Worm (Caenorhabditis elegans) whole organism, midembryonic: ENCODE results near the gene C27F2.10.
A peak's percentile ranks its signal among the peaks of the same experiment; 100 is the strongest.

Experiments
- T22C8.4 ChIP-seq: fragments of 200-800 bp; sonication (Bioruptor generic); IDR thresholded peaks from 2 replicates; pipeline ENCODE4 v1.3.6; 2022; ENCODE audit warnings: missing genetic modification characterization, missing compliant biosample characterization
- cog-1 ChIP-seq: sonication (generic microtip); optimal IDR thresholded peaks from 2 replicates; lab custom pipeline; 2016; ENCODE audit warnings: missing genetic modification characterization, missing compliant biosample characterization
- flt-1 ChIP-seq: fragments of 200-800 bp; sonication (Bioruptor generic); IDR thresholded peaks from 2 replicates; pipeline ENCODE4 v1.3.6; 2022; ENCODE audit warnings: missing genetic modification characterization, missing compliant biosample characterization
- klf-2 ChIP-seq: fragments of 200-800 bp; sonication (Bioruptor generic); conservative IDR thresholded peaks from 2 replicates; pipeline ENCODE4 v1.3.6; 2022; ENCODE audit warnings: missing genetic modification reagents, missing genetic modification characterization, missing compliant biosample characterization
- med-1 ChIP-seq: sonication (generic microtip); optimal IDR thresholded peaks from 2 replicates; lab custom pipeline; 2017; ENCODE audit warnings: missing genetic modification characterization, mild to moderate bottlenecking, missing compliant biosample characterization, antibody characterized with exemption, missing genetic modification reagents; ENCODE audit not compliant: insufficient read depth
- ref-1 ChIP-seq: fragments of 200-800 bp; sonication (Bioruptor generic); conservative IDR thresholded peaks from 2 replicates; pipeline ENCODE4 v1.3.6; 2022; ENCODE audit warnings: missing genetic modification reagents, missing genetic modification characterization, missing compliant biosample characterization
- tab-1 ChIP-seq: fragments of 200-800 bp; sonication (Bioruptor generic); IDR thresholded peaks from 2 replicates; pipeline ENCODE4 v1.3.6; 2022; ENCODE audit warnings: missing genetic modification characterization, missing compliant biosample characterization
- ztf-23 ChIP-seq: fragments of 200-800 bp; sonication (Bioruptor generic); IDR thresholded peaks from 2 replicates; pipeline ENCODE4 v1.3.6; 2022; ENCODE audit warnings: missing genetic modification reagents, missing genetic modification characterization, missing compliant biosample characterization
- ztf-29 ChIP-seq: fragments of 200-800 bp; sonication (Bioruptor generic); IDR thresholded peaks from 2 replicates; pipeline ENCODE4 v1.3.6; 2022; ENCODE audit warnings: missing genetic modification reagents, missing genetic modification characterization, missing compliant biosample characterization

Gene C27F2.10

DNA sequence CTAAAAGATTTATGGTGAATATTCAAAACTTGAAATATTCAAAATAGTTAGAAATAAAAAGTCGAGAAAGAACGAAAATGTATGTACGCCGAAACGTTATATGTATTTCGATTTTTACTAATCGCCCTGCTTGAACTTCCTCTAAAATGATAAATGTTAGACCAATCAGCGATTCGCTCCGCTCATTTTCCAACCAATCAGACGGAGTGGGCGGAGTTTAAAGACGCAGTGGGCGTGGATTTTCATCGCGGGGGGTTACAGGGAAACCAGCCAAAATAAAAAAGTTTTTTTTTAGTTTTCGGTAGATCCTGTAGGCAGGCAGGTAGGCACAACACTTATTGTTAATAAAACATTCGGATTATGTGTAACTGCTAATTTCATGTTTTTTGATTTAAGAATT lies 33.7 kb downstream of the C27F2.10 start:
- TF ChIP-seq flt-1 (GFP tag; lab: Robert Waterston, UW) (no peak), tab-1 (GFP tag; lab: Robert Waterston, UW) (no peak), ztf-29 (no peak), ztf-23 (GFP tag; lab: Robert Waterston, UW) (no peak), klf-2 (no peak), cog-1 (tag; lab: Kevin White, UChicago) (no peak), med-1 (GFP tag; lab: Kevin White, UChicago) (no peak), T22C8.4 (no peak), ref-1 (GFP tag; lab: Robert Waterston, UW) (no peak)

DNA sequence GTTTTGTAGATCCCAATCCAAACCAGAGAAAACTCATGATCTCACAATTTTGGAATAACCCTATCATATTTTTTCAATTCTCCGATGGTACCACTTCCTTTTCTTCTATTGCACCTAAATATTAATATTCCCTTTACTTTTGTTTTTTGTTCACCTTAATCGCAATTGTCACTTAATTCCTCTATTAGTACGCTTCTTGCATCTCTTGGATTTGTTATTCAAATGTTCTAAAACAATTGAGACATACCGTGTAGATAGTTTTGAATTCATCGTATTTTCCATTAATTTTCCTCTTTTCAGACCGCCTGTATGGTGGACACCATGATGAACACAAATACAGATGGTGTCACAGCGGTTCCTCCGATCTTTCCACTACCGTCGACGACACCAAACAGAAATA lies 34.9 kb downstream of the C27F2.10 start, which contains the start of gene flh-2:
flh-2 (plus strand) TSS at position 301 of the 400 bp plus-strand sequence.
- TF ChIP-seq flt-1 (GFP tag; lab: Robert Waterston, UW) (no peak), cog-1 (tag; lab: Kevin White, UChicago) (no peak), ztf-29 (no peak), ztf-23 (GFP tag; lab: Robert Waterston, UW) (no peak), klf-2 (no peak), ref-1 (GFP tag; lab: Robert Waterston, UW) (no peak), med-1 (GFP tag; lab: Kevin White, UChicago) (no peak)

DNA sequence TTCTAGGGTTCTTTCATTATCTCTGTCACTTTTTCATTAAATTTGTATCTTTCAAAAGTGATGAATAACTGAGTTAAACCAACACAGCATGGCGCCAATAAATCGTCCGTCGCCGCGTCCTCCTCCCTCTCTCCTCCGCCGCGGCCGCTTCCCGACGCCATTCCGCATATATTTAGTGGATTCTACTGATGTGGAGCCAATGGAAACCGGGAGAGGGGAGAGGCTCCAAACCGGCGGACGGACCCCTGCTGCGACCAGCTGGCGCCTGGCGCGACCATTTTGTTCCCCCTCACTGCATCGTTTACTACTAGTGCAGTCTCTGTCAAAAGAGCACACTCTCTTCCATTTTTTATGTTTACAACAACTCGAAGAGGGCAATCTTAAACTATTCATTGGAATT lies 35.5 kb downstream of the C27F2.10 start:
- TF ChIP-seq flt-1 (GFP tag; lab: Robert Waterston, UW) (no peak), T22C8.4 (no peak), cog-1 (tag; lab: Kevin White, UChicago) (no peak), ztf-29 (no peak), klf-2 (no peak), med-1 (GFP tag; lab: Kevin White, UChicago) (no peak), ztf-23 (GFP tag; lab: Robert Waterston, UW) (no peak), ref-1 (GFP tag; lab: Robert Waterston, UW) (no peak), tab-1 (GFP tag; lab: Robert Waterston, UW) (no peak)

DNA sequence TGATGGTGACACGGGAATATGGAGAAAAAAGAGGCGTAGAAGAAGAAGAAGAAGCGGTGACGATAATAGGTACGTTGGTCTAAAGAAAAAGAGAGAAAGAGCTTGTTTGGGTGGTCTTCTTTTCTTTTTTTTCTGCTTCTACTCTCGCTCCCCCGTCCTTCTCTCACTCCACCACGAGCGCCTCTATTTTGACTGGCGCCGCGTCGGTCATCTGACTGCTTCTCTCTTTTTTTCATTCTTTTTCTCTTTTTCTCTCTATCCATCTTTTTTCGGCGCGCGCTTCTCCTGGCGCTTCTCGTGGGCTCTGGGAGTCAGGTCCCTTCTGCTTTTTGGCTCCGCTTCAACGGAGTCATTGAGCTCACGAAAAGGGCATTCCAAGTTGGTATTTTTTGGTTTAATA lies 36.4 kb downstream of the C27F2.10 start:
- TF ChIP-seq ztf-29 (no peak), med-1 (GFP tag; lab: Kevin White, UChicago) (no peak), cog-1 (tag; lab: Kevin White, UChicago) (no peak), tab-1 (GFP tag; lab: Robert Waterston, UW) (no peak), ztf-23 (GFP tag; lab: Robert Waterston, UW) (no peak), klf-2 (no peak), flt-1 (GFP tag; lab: Robert Waterston, UW) (no peak), T22C8.4 (no peak), ref-1 (GFP tag; lab: Robert Waterston, UW) (no peak)

DNA sequence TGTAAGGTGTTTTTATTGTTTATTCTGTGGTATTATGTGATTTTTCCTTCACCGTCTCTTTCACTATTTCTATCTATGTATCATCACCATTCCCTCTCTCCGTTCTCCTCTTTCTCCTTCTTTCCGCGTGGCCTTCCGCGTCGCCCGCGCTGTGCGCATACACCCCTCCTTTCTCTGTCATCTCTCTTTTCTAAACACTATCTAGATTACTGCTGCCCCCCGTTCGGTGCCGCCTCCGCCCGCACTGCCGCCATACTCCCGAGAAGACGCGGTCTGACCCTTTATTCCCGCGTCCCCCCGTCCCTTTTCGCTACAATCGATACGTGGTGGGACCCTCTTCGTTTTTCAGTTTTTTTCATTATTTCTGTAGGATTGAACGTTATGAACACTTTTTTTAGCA lies 38.1 kb downstream of the C27F2.10 start:
- 0 out of 2 replicates have a peak, but pooled peaks have one; percentile 45 for TF ChIP-seq ztf-23 (GFP tag; lab: Robert Waterston, UW)
- no peak for TF ChIP-seq med-1 (GFP tag; lab: Kevin White, UChicago)
- TF ChIP-seq flt-1 (GFP tag; lab: Robert Waterston, UW), result peak; percentile 66

DNA sequence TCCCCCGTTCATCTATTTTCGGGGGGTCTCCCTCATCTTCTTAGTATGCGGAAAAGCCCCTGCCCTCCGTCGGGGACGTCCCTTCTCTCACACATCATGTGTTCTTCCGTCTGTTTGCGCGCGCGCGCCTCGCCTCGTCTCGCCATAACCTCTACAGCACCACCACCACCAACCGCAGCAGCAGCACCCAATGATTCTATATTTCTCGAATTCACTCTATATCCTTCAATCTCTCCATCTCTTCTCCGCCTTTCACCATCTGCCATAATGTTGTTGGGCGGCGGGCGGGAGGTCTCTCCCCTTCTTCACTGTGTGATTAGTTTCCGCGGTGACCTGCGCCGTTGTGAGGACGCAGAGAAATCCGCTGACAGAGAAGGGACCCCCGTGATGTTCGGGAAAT lies 39.3 kb downstream of the C27F2.10 start:
- TF ChIP-seq cog-1 (tag; lab: Kevin White, UChicago) (peak; percentile 56), tab-1 (GFP tag; lab: Robert Waterston, UW) (0 out of 2 replicates have a peak, but pooled peaks have one; percentile 51), ref-1 (GFP tag; lab: Robert Waterston, UW) (0 out of 2 replicates have a peak, but pooled peaks have one; percentile 13), med-1 (GFP tag; lab: Kevin White, UChicago) (no peak), ztf-29 (peak; percentile 38; the same call in 1 of the 2 replicates), klf-2 (no peak), flt-1 (GFP tag; lab: Robert Waterston, UW) (peak; percentile 73), T22C8.4 (peak; percentile 12; the same call in 1 of the 2 replicates), ztf-23 (GFP tag; lab: Robert Waterston, UW) (peak; percentile 69; the same call in 1 of the 2 replicates)

DNA sequence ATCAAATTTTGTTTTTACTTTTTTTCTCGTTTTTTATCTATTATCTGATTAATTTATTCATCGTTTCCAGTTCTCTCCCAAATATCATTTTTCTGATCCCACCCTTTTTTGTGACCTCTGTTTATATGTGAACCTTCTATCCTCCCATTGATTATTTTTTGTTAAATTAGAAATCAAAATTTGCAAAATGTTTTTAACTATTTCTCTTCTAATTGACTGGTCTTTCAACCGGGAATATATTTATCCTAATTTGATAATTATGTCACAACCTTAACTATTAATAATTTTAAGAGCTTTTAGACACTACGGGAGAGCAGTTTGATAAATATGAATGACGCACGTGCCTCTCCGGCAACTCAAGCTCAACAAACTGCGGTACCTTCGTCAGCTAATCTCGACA lies 42.5 kb downstream of the C27F2.10 start, which contains the start of gene ntl-9:
ntl-9 (plus strand) TSS at position 301 of the 400 bp plus-strand sequence.
- TF ChIP-seq med-1 (GFP tag; lab: Kevin White, UChicago) (no peak), ref-1 (GFP tag; lab: Robert Waterston, UW) (no peak), ztf-23 (GFP tag; lab: Robert Waterston, UW) (no peak), ztf-29 (no peak), klf-2 (no peak), T22C8.4 (no peak), cog-1 (tag; lab: Kevin White, UChicago) (no peak), tab-1 (GFP tag; lab: Robert Waterston, UW) (no peak)

DNA sequence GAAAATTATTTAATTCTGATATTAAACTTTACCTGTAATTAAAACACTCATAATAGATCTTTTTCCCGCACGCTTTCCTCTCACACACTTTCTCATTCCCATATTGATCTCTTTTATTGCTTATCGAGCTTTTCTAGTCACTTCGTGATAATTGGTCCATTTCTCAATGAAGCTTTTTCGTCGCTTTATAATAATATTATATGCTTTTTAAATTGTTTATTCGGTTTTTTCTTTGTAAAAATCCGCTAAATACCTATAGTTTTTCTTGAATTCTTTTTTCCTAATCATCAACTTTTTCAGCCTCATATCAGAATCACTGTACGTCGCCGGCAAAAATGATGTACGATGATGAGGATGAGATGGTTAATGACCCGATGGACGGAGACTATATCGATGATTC lies 47.4 kb downstream of the C27F2.10 start, which contains the start of gene rpb-2:
rpb-2 (plus strand) TSS at position 301 of the 400 bp plus-strand sequence.
- TF ChIP-seq ref-1 (GFP tag; lab: Robert Waterston, UW) (no peak), flt-1 (GFP tag; lab: Robert Waterston, UW) (no peak), ztf-29 (no peak), T22C8.4 (no peak), klf-2 (no peak), cog-1 (tag; lab: Kevin White, UChicago) (no peak), med-1 (GFP tag; lab: Kevin White, UChicago) (no peak), ztf-23 (GFP tag; lab: Robert Waterston, UW) (no peak), tab-1 (GFP tag; lab: Robert Waterston, UW) (no peak)

DNA sequence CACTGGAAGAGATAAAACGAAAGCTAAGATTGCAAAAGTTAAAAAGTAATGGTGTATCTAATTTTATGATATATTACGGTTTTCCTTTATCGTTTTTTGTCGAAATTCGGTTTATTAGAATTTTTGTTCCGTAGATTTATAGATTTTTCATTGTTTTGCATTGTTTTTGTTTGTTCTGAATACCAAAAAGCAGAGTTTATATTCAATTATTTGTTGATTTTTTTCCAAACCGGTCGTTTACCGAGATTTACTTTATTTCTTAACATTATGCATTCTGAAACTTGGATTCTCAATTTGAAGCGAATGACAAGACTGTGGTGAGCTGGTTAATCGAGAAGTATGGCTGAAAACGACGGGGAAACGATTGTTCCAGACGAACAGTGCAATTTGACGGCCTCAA lies 49.7 kb downstream of the C27F2.10 start, which contains the start of gene fsn-1:
fsn-1 (plus strand) TSS at position 301 of the 400 bp plus-strand sequence.
- no peak for TF ChIP-seq ref-1 (GFP tag; lab: Robert Waterston, UW)
- no peak for TF ChIP-seq tab-1 (GFP tag; lab: Robert Waterston, UW)
- TF ChIP-seq ztf-29, result no peak
